Worm (Caenorhabditis elegans) whole organism, L2 larva: ENCODE data around the gene mlc-5.

ENCODE experiments used
- R02D3.7 ChIP-seq: fragments of 150-350 bp; optimal IDR thresholded peaks from 2 replicates; lab custom pipeline; 2014; ENCODE audit warnings: missing biosample characterization, missing genetic modification characterization
- elt-1 ChIP-seq: fragments of 150-350 bp; optimal IDR thresholded peaks from 2 replicates; lab custom pipeline; 2014; ENCODE audit warnings: missing biosample characterization, missing genetic modification characterization
- elt-3 ChIP-seq: sonication (generic microtip); optimal IDR thresholded peaks from 2 replicates; lab custom pipeline; 2017; ENCODE audit warnings: missing biosample characterization, missing genetic modification characterization
- fos-1 ChIP-seq: fragments of 150-350 bp; optimal IDR thresholded peaks from 2 replicates; lab custom pipeline; 2014; ENCODE audit warnings: missing biosample characterization, missing genetic modification characterization
- lsy-2 ChIP-seq, 2 experiments: fragments of 150-350 bp in 1 of 2; sonication (generic microtip) in 1 of 2; optimal IDR thresholded peaks; 2 replicates each; lab custom pipeline; 2014 to 2017; ENCODE audit warnings: missing biosample characterization in 2 of 2, missing genetic modification characterization in 2 of 2
- unc-62 ChIP-seq: fragments of 150-350 bp; optimal IDR thresholded peaks from 2 replicates; lab custom pipeline; 2014; ENCODE audit warnings: missing biosample characterization, missing genetic modification reagents, missing genetic modification characterization
- zag-1 ChIP-seq: fragments of 150-350 bp; optimal IDR thresholded peaks from 2 replicates; lab custom pipeline; 2014; ENCODE audit warnings: missing biosample characterization, missing genetic modification characterization
- ztf-11 ChIP-seq: sonication (generic microtip); optimal IDR thresholded peaks from 2 replicates; lab custom pipeline; 2017; ENCODE audit warnings: missing biosample characterization, missing genetic modification characterization

ce11 chrIII:13660123-13660522 lies 37.0 kb downstream of the mlc-5 start:
- TF ChIP-seq elt-3 (tag; lab: Kevin White, UChicago), result no peak
- TF ChIP-seq fos-1, result no peak
- no peak for TF ChIP-seq unc-62 (GFP tag; lab: Kevin White, UChicago)
- TF ChIP-seq elt-1, result no peak
- TF ChIP-seq zag-1 (tag; lab: Kevin White, UChicago), result no peak
- TF ChIP-seq ztf-11 (tag; lab: Kevin White, UChicago), result no peak
- no peak for TF ChIP-seq R02D3.7 (tag; lab: Kevin White, UChicago)
- TF ChIP-seq lsy-2 (tag; optimal IDR thresholded peaks at IDR 0.05; lab: Kevin White, UChicago), result no peak
